Worm (Caenorhabditis elegans) whole organism, L1 larva: ENCODE results near the gene srsx-14.
A peak's percentile ranks its signal among the peaks of the same experiment; 100 is the strongest.

ENCODE experiments used
- C04F5.9 ChIP-seq: sonication (generic microtip); optimal IDR thresholded peaks from 2 replicates; lab custom pipeline; 2016; ENCODE audit warnings: missing genetic modification characterization, missing compliant biosample characterization
- C34B4.2 ChIP-seq: sonication (generic microtip); optimal IDR thresholded peaks from 2 replicates; lab custom pipeline; 2017; ENCODE audit warnings: mild to moderate bottlenecking, missing genetic modification characterization, missing compliant biosample characterization
- F16B12.6 ChIP-seq: fragments of 150-350 bp; optimal IDR thresholded peaks from 2 replicates; lab custom pipeline; 2014; ENCODE audit warnings: missing biosample characterization, missing genetic modification characterization
- Y116A8C.19 ChIP-seq: sonication (generic microtip); optimal IDR thresholded peaks from 2 replicates; lab custom pipeline; 2016; ENCODE audit warnings: missing compliant biosample characterization, missing genetic modification characterization, borderline replicate concordance
- aha-1 ChIP-seq: fragments of 150-350 bp; optimal IDR thresholded peaks from 2 replicates; lab custom pipeline; 2014; ENCODE audit warnings: missing biosample characterization, missing genetic modification characterization
- ama-1 ChIP-seq: fragments of 150-350 bp; optimal IDR thresholded peaks from 2 replicates; lab custom pipeline; 2014
- blmp-1 ChIP-seq: fragments of 150-350 bp; optimal IDR thresholded peaks from 2 replicates; lab custom pipeline; 2014; ENCODE audit warnings: missing biosample characterization, missing genetic modification characterization
- ceh-63 ChIP-seq: fragments of 200-800 bp; sonication (Bioruptor generic); optimal IDR thresholded peaks from 2 replicates; lab custom pipeline; 2018; ENCODE audit warnings: mild to moderate bottlenecking, missing genetic modification characterization, missing compliant biosample characterization
- ceh-8 ChIP-seq: fragments of 200-800 bp; sonication (Bioruptor generic); optimal IDR thresholded peaks from 2 replicates; lab custom pipeline; 2018; ENCODE audit warnings: mild to moderate bottlenecking, missing genetic modification characterization, moderate library complexity, missing compliant biosample characterization
- ceh-82 ChIP-seq, 3 experiments: fragments of 150-350 bp in 1 of 3; sonication (generic microtip) in 2 of 3; optimal IDR thresholded peaks; 2 replicates each; lab custom pipeline; 2014 to 2017; ENCODE audit warnings: missing biosample characterization in 3 of 3, missing genetic modification characterization in 3 of 3
- ceh-90 ChIP-seq: sonication (generic microtip); optimal IDR thresholded peaks from 2 replicates; lab custom pipeline; 2016; ENCODE audit warnings: missing genetic modification characterization, missing compliant biosample characterization
- dpl-1 ChIP-seq, 3 experiments: fragments of 150-350 bp in 2 of 3; sonication (generic microtip) in 1 of 3; optimal IDR thresholded peaks; 2 replicates each; lab custom pipeline; 2014 to 2017; ENCODE audit warnings: missing biosample characterization in 3 of 3, missing genetic modification characterization in 3 of 3, missing genetic modification reagents in 3 of 3
- efl-3 ChIP-seq: fragments of 200-800 bp; sonication (Bioruptor generic); optimal IDR thresholded peaks from 2 replicates; lab custom pipeline; 2018; ENCODE audit warnings: mild to moderate bottlenecking, missing genetic modification characterization, missing compliant biosample characterization
- fkh-4 ChIP-seq: sonication (generic microtip); optimal IDR thresholded peaks from 2 replicates; lab custom pipeline; 2016; ENCODE audit warnings: missing compliant biosample characterization, missing genetic modification characterization, borderline replicate concordance
- fos-1 ChIP-seq: fragments of 150-350 bp; optimal IDR thresholded peaks from 2 replicates; lab custom pipeline; 2014; ENCODE audit warnings: missing biosample characterization, missing genetic modification characterization
- grh-1 ChIP-seq: fragments of 200-800 bp; sonication (Bioruptor generic); IDR thresholded peaks from 2 replicates; pipeline ENCODE4 v1.3.6; 2022; ENCODE audit warnings: missing genetic modification reagents, missing genetic modification characterization, missing compliant biosample characterization
- hlh-4 ChIP-seq: sonication (generic microtip); optimal IDR thresholded peaks from 2 replicates; lab custom pipeline; 2016; ENCODE audit warnings: mild to moderate bottlenecking, missing genetic modification characterization, missing compliant biosample characterization
- hpl-2 ChIP-seq: fragments of 150-350 bp; optimal IDR thresholded peaks from 2 replicates; lab custom pipeline; 2014; ENCODE audit warnings: missing biosample characterization, missing genetic modification reagents, missing genetic modification characterization
- irx-1 ChIP-seq: sonication (generic microtip); optimal IDR thresholded peaks from 2 replicates; lab custom pipeline; 2016; ENCODE audit warnings: missing genetic modification characterization, missing compliant biosample characterization
- isw-1 ChIP-seq: fragments of 200-800 bp; sonication (Bioruptor generic); IDR thresholded peaks from 2 replicates; pipeline ENCODE4 v1.3.6; 2022; ENCODE audit warnings: missing genetic modification characterization, missing compliant biosample characterization
- lin-13 ChIP-seq: fragments of 150-350 bp; optimal IDR thresholded peaks from 2 replicates; lab custom pipeline; 2014; ENCODE audit warnings: missing biosample characterization, missing genetic modification reagents, missing genetic modification characterization
- lin-14 ChIP-seq: fragments of 200-800 bp; sonication (Bioruptor generic); optimal IDR thresholded peaks from 2 replicates; lab custom pipeline; 2018; ENCODE audit warnings: mild to moderate bottlenecking, missing genetic modification characterization, moderate library complexity, missing compliant biosample characterization
- lin-39 ChIP-seq: fragments of 150-350 bp; optimal IDR thresholded peaks from 2 replicates; lab custom pipeline; 2014; ENCODE audit warnings: missing biosample characterization, missing genetic modification reagents, missing genetic modification characterization
- mdl-1 ChIP-seq, 2 experiments: fragments of 150-350 bp; optimal IDR thresholded peaks; 2 replicates each; lab custom pipeline; 2014 to 2017; ENCODE audit warnings: missing biosample characterization in 2 of 2, missing genetic modification characterization in 2 of 2, inconsistent platforms in 1 of 2
- mep-1 ChIP-seq: fragments of 150-350 bp; optimal IDR thresholded peaks from 2 replicates; lab custom pipeline; 2014; ENCODE audit warnings: missing biosample characterization, missing genetic modification characterization
- nhr-11 ChIP-seq: fragments of 150-350 bp; optimal IDR thresholded peaks from 2 replicates; lab custom pipeline; 2014; ENCODE audit warnings: missing biosample characterization, missing genetic modification characterization
- nhr-237 ChIP-seq: fragments of 150-350 bp; optimal IDR thresholded peaks from 2 replicates; lab custom pipeline; 2014; ENCODE audit warnings: missing biosample characterization, missing genetic modification characterization
- nhr-28 ChIP-seq: fragments of 150-350 bp; optimal IDR thresholded peaks from 2 replicates; lab custom pipeline; 2014; ENCODE audit warnings: missing biosample characterization, missing genetic modification characterization
- nhr-71 ChIP-seq: sonication (generic microtip); optimal IDR thresholded peaks from 2 replicates; lab custom pipeline; 2016; ENCODE audit warnings: mild to moderate bottlenecking, missing genetic modification characterization, moderate library complexity, missing compliant biosample characterization
- nhr-76 ChIP-seq: sonication (generic microtip); optimal IDR thresholded peaks from 2 replicates; lab custom pipeline; 2017; ENCODE audit warnings: missing biosample characterization, missing genetic modification characterization
- nhr-77 ChIP-seq: fragments of 150-350 bp; optimal IDR thresholded peaks from 2 replicates; lab custom pipeline; 2014; ENCODE audit warnings: missing biosample characterization, missing genetic modification characterization
- nhr-85 ChIP-seq: sonication (generic microtip); peaks from one replicate; lab custom pipeline; 2016; ENCODE audit warnings: missing genetic modification characterization, inconsistent platforms, missing compliant biosample characterization
- pag-3 ChIP-seq: sonication (generic microtip); optimal IDR thresholded peaks from 2 replicates; lab custom pipeline; 2017; ENCODE audit warnings: missing genetic modification characterization, mild to moderate bottlenecking, missing compliant biosample characterization, antibody characterized with exemption, borderline replicate concordance; ENCODE audit not compliant: insufficient read depth
- pax-3 ChIP-seq: fragments of 200-800 bp; sonication (Bioruptor generic); optimal IDR thresholded peaks from 2 replicates; lab custom pipeline; 2018; ENCODE audit warnings: mild to moderate bottlenecking, missing genetic modification characterization, moderate library complexity, missing compliant biosample characterization
- pqm-1 ChIP-seq: sonication (generic microtip); optimal IDR thresholded peaks from 3 replicates; lab custom pipeline; 2017; ENCODE audit warnings: missing biosample characterization, missing genetic modification characterization
- sptf-1 ChIP-seq: fragments of 150-350 bp; optimal IDR thresholded peaks from 2 replicates; lab custom pipeline; 2014; ENCODE audit warnings: missing biosample characterization, missing genetic modification characterization
- sup-37 ChIP-seq: fragments of 200-800 bp; sonication (Bioruptor generic); optimal IDR thresholded peaks from 2 replicates; lab custom pipeline; 2018; ENCODE audit warnings: mild to moderate bottlenecking, missing genetic modification characterization, missing compliant biosample characterization
- swsn-7 ChIP-seq: sonication (generic microtip); optimal IDR thresholded peaks from 2 replicates; lab custom pipeline; 2016; ENCODE audit warnings: missing genetic modification characterization, missing compliant biosample characterization
- tbx-2 ChIP-seq: sonication (generic microtip); optimal IDR thresholded peaks from 2 replicates; lab custom pipeline; 2016; ENCODE audit warnings: missing genetic modification characterization, missing compliant biosample characterization
- unc-30 ChIP-seq: sonication (generic microtip); optimal IDR thresholded peaks from 2 replicates; lab custom pipeline; 2017; ENCODE audit warnings: missing biosample characterization, missing genetic modification characterization
- unc-86 ChIP-seq: sonication (generic microtip); optimal IDR thresholded peaks from 2 replicates; lab custom pipeline; 2016; ENCODE audit warnings: missing genetic modification characterization, missing compliant biosample characterization
- vab-15 ChIP-seq: sonication (generic microtip); optimal IDR thresholded peaks from 2 replicates; lab custom pipeline; 2017; ENCODE audit warnings: missing genotype, mild to moderate bottlenecking, missing genetic modification characterization, missing compliant biosample characterization
- xbp-1 ChIP-seq: sonication (generic microtip); optimal IDR thresholded peaks from 2 replicates; lab custom pipeline; 2016; ENCODE audit warnings: missing genetic modification characterization, missing compliant biosample characterization
- zip-4 ChIP-seq: fragments of 200-800 bp; sonication (Bioruptor generic); optimal IDR thresholded peaks from 2 replicates; lab custom pipeline; 2018; ENCODE audit warnings: mild to moderate bottlenecking, missing genetic modification characterization, moderate library complexity, missing compliant biosample characterization
- ztf-4 ChIP-seq: fragments of 150-350 bp; optimal IDR thresholded peaks from 2 replicates; lab custom pipeline; 2014; ENCODE audit warnings: missing biosample characterization, missing genetic modification characterization

srsx-14 gene

DNA sequence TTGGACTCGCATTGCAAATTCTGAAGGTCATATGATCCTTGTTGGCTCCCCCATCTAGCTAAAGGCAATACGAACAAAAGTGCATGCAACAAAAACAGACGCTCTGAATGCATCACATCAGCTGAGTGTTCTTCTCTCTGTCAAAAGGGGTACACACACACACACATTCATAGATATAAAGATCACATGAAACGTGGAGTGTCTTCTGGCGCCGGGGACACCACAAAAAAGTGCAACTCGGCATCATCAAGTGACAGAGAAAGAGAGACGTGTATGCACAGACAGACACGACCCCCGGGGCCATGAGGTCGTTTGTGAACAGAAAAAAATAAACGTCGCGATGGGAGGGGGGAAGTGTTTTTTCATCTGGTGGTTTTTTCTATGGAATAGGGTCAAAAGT, 19.6 kb downstream of the srsx-14 start (continued):
- TF ChIP-seq C34B4.2 (tag; lab: Kevin White, UChicago) (no peak), nhr-85 (tag; lab: Kevin White, UChicago) (peak; percentile 37), ceh-90 (tag; lab: Kevin White, UChicago) (no peak), pqm-1 (tag; lab: Kevin White, UChicago) (no peak), fkh-4 (tag; lab: Kevin White, UChicago) (no peak), nhr-237 (no peak), dpl-1 (GFP tag; optimal IDR thresholded peaks at IDR 0.05; lab: Kevin White, UChicago) (peak in 1 of 3 experiments; percentile 46), efl-3 (GFP tag; lab: Kevin White, UChicago) (no peak), C04F5.9 (no peak), aha-1 (tag; lab: Kevin White, UChicago) (no peak), mep-1 (tag; lab: Kevin White, UChicago) (peak; percentile 73), unc-86 (tag; lab: Kevin White, UChicago) (peak; percentile 19), nhr-76 (tag; lab: Kevin White, UChicago) (no peak), vab-15 (tag; lab: Kevin White, UChicago) (no peak), F16B12.6 (no peak), ceh-8 (GFP tag; lab: Kevin White, UChicago) (peak; percentile 18), swsn-7 (peak; percentile 44), lin-39 (no peak), sptf-1 (tag; lab: Kevin White, UChicago) (no peak), sup-37 (GFP tag; lab: Kevin White, UChicago) (no peak), ceh-82 (tag; optimal IDR thresholded peaks at IDR 0.05; lab: Kevin White, UChicago) (peak in 1 of 3 experiments; percentile 64), tbx-2 (tag; lab: Kevin White, UChicago) (peak; percentile 38), hpl-2 (no peak), ceh-63 (GFP tag; lab: Kevin White, UChicago) (no peak), Y116A8C.19 (no peak), mdl-1 (tag; optimal IDR thresholded peaks at IDR 0.05; lab: Kevin White, UChicago) (peak in 1 of 2 experiments; percentile 79), isw-1 (GFP tag; lab: Robert Waterston, UW) (peak; percentile 25; the same call in 1 of the 2 replicates), ztf-4 (tag; lab: Kevin White, UChicago) (peak; percentile 80), lin-13 (GFP tag; lab: Kevin White, UChicago) (no peak), unc-30 (no peak), ama-1 (lab: Kevin White, UChicago) (peak; percentile 48), irx-1 (tag; lab: Kevin White, UChicago) (peak; percentile 56), lin-14 (GFP tag; lab: Kevin White, UChicago) (peak; percentile 98), nhr-77 (tag; lab: Kevin White, UChicago) (peak; percentile 46), xbp-1 (tag; lab: Kevin White, UChicago) (peak; percentile 23), pax-3 (tag; lab: Kevin White, UChicago) (no peak), pag-3 (peak; percentile 51), grh-1 (GFP tag; lab: Robert Waterston, UW) (no peak), nhr-11 (tag; lab: Kevin White, UChicago) (no peak), nhr-28 (no peak), zip-4 (GFP tag; lab: Kevin White, UChicago) (no peak), nhr-71 (tag; lab: Kevin White, UChicago) (peak; percentile 75)

DNA sequence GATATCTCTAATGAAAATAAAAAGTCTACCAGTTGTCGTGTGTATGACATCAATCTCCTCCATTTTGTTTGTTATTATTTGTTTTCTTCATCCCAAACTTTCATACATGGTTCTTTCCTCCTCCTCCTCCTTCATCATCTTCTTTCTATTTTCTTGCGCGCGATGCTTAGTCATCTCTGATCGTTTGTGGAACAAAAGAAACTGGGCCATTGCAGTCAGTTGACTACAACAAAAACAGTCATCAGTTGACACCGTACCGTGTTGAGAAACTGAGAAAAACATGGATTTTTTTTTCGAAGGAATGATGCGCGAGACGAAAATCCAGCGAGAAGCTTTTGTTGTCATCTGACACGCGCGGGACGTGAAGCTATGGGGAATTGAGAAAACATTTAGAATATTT, 21.7 kb downstream of the srsx-14 start:
- TF ChIP-seq pax-3 (tag; lab: Kevin White, UChicago): no peak
- peak; percentile 67 for TF ChIP-seq blmp-1 (tag; lab: Kevin White, UChicago)
- no peak for TF ChIP-seq fos-1
- no peak for TF ChIP-seq ceh-90 (tag; lab: Kevin White, UChicago)
- no peak for TF ChIP-seq ama-1 (lab: Kevin White, UChicago)
- TF ChIP-seq hlh-4: no peak
- no peak for TF ChIP-seq F16B12.6
- no peak for TF ChIP-seq sup-37 (GFP tag; lab: Kevin White, UChicago)
